Worm (Caenorhabditis elegans) whole organism, late embryonic: ENCODE results near the gene F23B12.4.

ENCODE experiments used
- T23F11.4 ChIP-seq: fragments of 200-800 bp; sonication (Bioruptor generic); optimal IDR thresholded peaks from 2 replicates; lab custom pipeline; 2018; ENCODE audit warnings: mild to moderate bottlenecking, missing genetic modification characterization, missing compliant biosample characterization
- ama-1 ChIP-seq: fragments of 150-350 bp; optimal IDR thresholded peaks from 2 replicates; lab custom pipeline; 2014
- ceh-14 ChIP-seq: sonication (generic microtip); optimal IDR thresholded peaks from 2 replicates; lab custom pipeline; 2016; ENCODE audit warnings: missing genotype, missing genetic modification characterization, missing compliant biosample characterization
- ceh-2 ChIP-seq: sonication (generic microtip); optimal IDR thresholded peaks from 2 replicates; lab custom pipeline; 2016; ENCODE audit warnings: missing genotype, missing genetic modification characterization, missing compliant biosample characterization
- elt-2 ChIP-seq: sonication (generic microtip); optimal IDR thresholded peaks from 2 replicates; lab custom pipeline; 2016; ENCODE audit warnings: missing genetic modification reagents, missing genetic modification characterization, missing compliant biosample characterization
- ets-4 ChIP-seq: sonication (generic microtip); optimal IDR thresholded peaks from 2 replicates; lab custom pipeline; 2016; ENCODE audit warnings: missing genetic modification characterization, missing compliant biosample characterization
- fkh-10 ChIP-seq: fragments of 150-350 bp; optimal IDR thresholded peaks from 2 replicates; lab custom pipeline; 2014; ENCODE audit warnings: missing biosample characterization, missing genetic modification reagents, missing genetic modification characterization
- hlh-13 ChIP-seq: fragments of 200-800 bp; sonication (Bioruptor generic); optimal IDR thresholded peaks from 2 replicates; lab custom pipeline; 2018; ENCODE audit warnings: mild to moderate bottlenecking, missing genetic modification characterization, missing compliant biosample characterization
- lin-11 ChIP-seq: fragments of 200-800 bp; sonication (Bioruptor generic); optimal IDR thresholded peaks from 2 replicates; lab custom pipeline; 2018; ENCODE audit warnings: mild to moderate bottlenecking, missing genetic modification characterization, missing compliant biosample characterization
- nfya-1 ChIP-seq: sonication (generic microtip); optimal IDR thresholded peaks from 2 replicates; lab custom pipeline; 2017; ENCODE audit warnings: missing genetic modification characterization, mild to moderate bottlenecking, missing compliant biosample characterization, antibody characterized with exemption, moderate library complexity
- npax-4 ChIP-seq: sonication (generic microtip); optimal IDR thresholded peaks from 2 replicates; lab custom pipeline; 2016; ENCODE audit warnings: missing genetic modification characterization, missing compliant biosample characterization
- pha-4 ChIP-seq: fragments of 150-350 bp; optimal IDR thresholded peaks from 2 replicates; lab custom pipeline; 2018; ENCODE audit warnings: missing biosample characterization, missing genetic modification reagents, missing genetic modification characterization

- no peak for TF ChIP-seq ama-1 (lab: Kevin White, UChicago)
- no peak for TF ChIP-seq T23F11.4 (GFP tag; lab: Kevin White, UChicago)
- TF ChIP-seq elt-2 (tag; lab: Kevin White, UChicago), result no peak
- TF ChIP-seq npax-4 (tag; lab: Kevin White, UChicago), result no peak
- TF ChIP-seq pha-4, result no peak
- no peak for TF ChIP-seq ceh-2 (tag; lab: Kevin White, UChicago)
- no peak for TF ChIP-seq ceh-14 (tag; lab: Kevin White, UChicago)
- TF ChIP-seq fkh-10 (GFP tag; lab: Kevin White, UChicago), result no peak
- no peak for TF ChIP-seq lin-11 (tag; lab: Kevin White, UChicago)
- TF ChIP-seq nfya-1 (tag; lab: Kevin White, UChicago), result no peak
- TF ChIP-seq ets-4 (tag; lab: Kevin White, UChicago), result no peak
- no peak for TF ChIP-seq hlh-13
Measured at ce11 chrV:14428865-14429264, 12.1 kb upstream of the F23B12.4 start, which contains the start of gene F23B12.1.
